Fruit fly (Drosophila melanogaster): ENCODE measurements around the gene Hml.

Gene Hml

DNA sequence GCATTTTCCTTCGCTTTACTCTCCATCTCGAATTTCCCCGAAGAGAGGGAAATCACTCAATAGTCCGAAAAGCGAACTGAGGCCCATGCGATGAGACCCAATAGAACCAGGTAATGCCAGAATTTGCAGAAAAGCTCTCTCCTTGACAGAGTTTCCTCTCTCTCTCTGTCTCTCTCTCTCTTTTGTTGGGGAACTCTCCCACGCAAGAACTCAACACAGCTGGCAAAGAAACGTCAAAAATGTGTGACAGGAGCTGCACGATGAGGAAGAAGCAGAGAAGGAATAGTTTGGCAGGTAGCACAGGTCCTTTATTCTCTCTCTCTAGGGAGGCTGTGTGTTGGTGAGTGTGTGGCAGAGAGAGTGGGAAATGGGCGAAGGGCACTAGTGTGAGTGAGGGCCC, 58.6 kb downstream of the Hml start:
- no peak for TF ChIP-seq psq (optimal IDR thresholded peaks at IDR 0.05)
- TF ChIP-seq ttk (optimal IDR thresholded peaks at IDR 0.05), result no peak
- no peak for TF ChIP-seq insv (optimal IDR thresholded peaks at IDR 0.05)
- no peak for TF ChIP-seq Myc (optimal IDR thresholded peaks at IDR 0.05)
- TF ChIP-seq h (optimal IDR thresholded peaks at IDR 0.05), result no peak
- no peak for TF ChIP-seq Sin3A (optimal IDR thresholded peaks at IDR 0.05)

DNA sequence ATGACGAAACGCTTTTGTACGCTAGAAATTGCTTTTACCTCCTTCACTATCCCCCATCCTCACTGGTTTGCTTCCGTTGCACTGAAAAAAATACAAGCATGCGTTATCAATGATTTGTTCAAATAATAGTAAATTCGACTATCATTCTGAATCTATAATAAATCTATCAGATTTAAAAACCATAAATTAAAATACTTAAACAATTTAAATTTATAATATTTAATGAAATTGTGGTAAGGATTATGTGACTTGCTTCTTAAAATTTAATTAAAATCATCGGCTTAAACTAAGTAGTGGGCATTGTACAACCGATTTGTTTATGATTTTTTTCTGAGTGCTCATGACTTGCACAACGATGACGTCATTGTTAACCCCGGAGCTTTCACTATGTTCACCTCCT, 59.7 kb downstream of the Hml start:
- TF ChIP-seq insv (optimal IDR thresholded peaks at IDR 0.05) (no peak), h (optimal IDR thresholded peaks at IDR 0.05) (no peak), ttk (optimal IDR thresholded peaks at IDR 0.05) (no peak), Sin3A (optimal IDR thresholded peaks at IDR 0.05) (no peak), Myc (optimal IDR thresholded peaks at IDR 0.05) (no peak), psq (optimal IDR thresholded peaks at IDR 0.05) (no peak)
